Fruit fly (Drosophila melanogaster): Measurements from ENCODE around the gene Med.

The Med gene

DNA sequence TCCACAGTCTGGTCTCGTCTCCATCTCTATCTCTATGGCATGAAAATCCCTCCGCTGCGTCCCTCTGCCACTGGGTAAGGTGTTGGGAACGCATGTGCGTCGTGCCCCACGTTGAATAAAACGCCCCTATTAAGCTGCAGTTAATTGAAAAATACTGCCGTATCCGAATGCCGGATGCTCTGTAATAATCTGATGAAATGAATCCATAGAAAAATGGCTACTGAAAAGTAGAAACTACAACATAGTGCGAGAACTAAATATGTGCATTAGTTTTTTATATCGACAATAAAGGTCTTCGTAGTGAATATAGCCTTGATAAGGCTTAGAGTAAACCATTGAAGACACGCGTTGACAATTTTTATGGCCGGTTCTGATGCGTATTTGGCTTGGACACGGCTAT lies 44.1 kb upstream of the Med start (continued):
- TF ChIP-seq CG16863 (GFP tag; optimal IDR thresholded peaks at IDR 0.05) (peak; percentile 42), Rx (GFP tag; IDR thresholded peaks at IDR 0.05) (peak; percentile 40), zen2 (GFP tag; IDR thresholded peaks at IDR 0.05; ENCODE audit: partially characterized antibody) (no peak), Xrp1 (GFP tag; IDR thresholded peaks at IDR 0.05) (peak; percentile 84), Mes4 (GFP tag; optimal IDR thresholded peaks at IDR 0.05) (no peak), sisA (GFP tag; IDR thresholded peaks at IDR 0.05) (peak; percentile 75), CG12155 (GFP tag; optimal IDR thresholded peaks at IDR 0.05) (no peak), Camta (GFP tag; optimal IDR thresholded peaks at IDR 0.05) (no peak), maf-S (GFP tag; optimal IDR thresholded peaks at IDR 0.05) (no peak), Ets65A (GFP tag) (peak; percentile 9), CG10274 (GFP tag; optimal IDR thresholded peaks at IDR 0.05) (no peak), CkIIα-i1 (GFP tag; IDR thresholded peaks at IDR 0.05) (no peak), ewg (GFP tag; optimal IDR thresholded peaks at IDR 0.05) (peak; percentile 35), Antp (GFP tag; optimal IDR thresholded peaks at IDR 0.05) (peak; percentile 36), CG31365 (tag; optimal IDR thresholded peaks at IDR 0.05) (no peak), C15 (GFP tag; IDR thresholded peaks at IDR 0.05) (no peak), lbe (GFP tag; optimal IDR thresholded peaks at IDR 0.05) (no peak), z (GFP tag; IDR thresholded peaks at IDR 0.05) (no peak), Taf1 (GFP tag; IDR thresholded peaks at IDR 0.05) (no peak), B-H1 (GFP tag; IDR thresholded peaks at IDR 0.05) (0 out of 3 replicates have a peak, but pooled peaks have one; percentile 16), CG8924 (tag; optimal IDR thresholded peaks at IDR 0.05) (peak; percentile 32), Adf1 (GFP tag; IDR thresholded peaks at IDR 0.05) (no peak), Dbx (GFP tag; IDR thresholded peaks at IDR 0.05) (no peak), Eip74EF (GFP tag; optimal IDR thresholded peaks at IDR 0.05) (peak in 1 of 2 experiments; percentile 52), shn (GFP tag; optimal IDR thresholded peaks at IDR 0.05) (no peak), CG10543 (GFP tag; optimal IDR thresholded peaks at IDR 0.05) (no peak), amos (GFP tag; IDR thresholded peaks at IDR 0.05; ENCODE audit: partially characterized antibody) (no peak), ken (GFP tag; IDR thresholded peaks at IDR 0.05) (peak; percentile 74; the same call in 2 of the 3 replicates), croc (GFP tag; conservative IDR thresholded peaks at IDR 0.05) (peak; percentile 68), CG2129 (GFP tag; IDR thresholded peaks at IDR 0.05; ENCODE audit: partially characterized antibody) (no peak), rib (GFP tag; IDR thresholded peaks at IDR 0.05) (no peak), B-H2 (GFP tag; optimal IDR thresholded peaks at IDR 0.05) (no peak), CG11093 (GFP tag; IDR thresholded peaks at IDR 0.05) (no peak), CG11560 (tag; IDR thresholded peaks at IDR 0.05) (no peak), CG7987 (GFP tag; optimal IDR thresholded peaks at IDR 0.05) (no peak), fu2 (GFP tag; optimal IDR thresholded peaks at IDR 0.05) (no peak), CG2889 (GFP tag; IDR thresholded peaks at IDR 0.05) (no peak), esg (GFP tag; conservative IDR thresholded peaks at IDR 0.05) (peak; percentile 50), Hr51 (GFP tag; optimal IDR thresholded peaks at IDR 0.05) (no peak), CG7745 (tag; optimal IDR thresholded peaks at IDR 0.05) (no peak), bbx (GFP tag; IDR thresholded peaks at IDR 0.05; ENCODE audit: partially characterized antibody) (no peak), CG2202 (tag; optimal IDR thresholded peaks at IDR 0.05) (peak; percentile 40), ATbp (GFP tag; optimal IDR thresholded peaks at IDR 0.05) (peak; percentile 13), D19B (GFP tag; optimal IDR thresholded peaks at IDR 0.05) (no peak), bigmax (GFP tag; optimal IDR thresholded peaks at IDR 0.05) (no peak), Six4 (GFP tag; optimal IDR thresholded peaks at IDR 0.05) (peak; percentile 17), CG14710 (tag; optimal IDR thresholded peaks at IDR 0.05) (peak; percentile 56), Hey (tag; optimal IDR thresholded peaks at IDR 0.05) (no peak), CG2875 (GFP tag; optimal IDR thresholded peaks at IDR 0.05) (peak; percentile 40), lilli (GFP tag; optimal IDR thresholded peaks at IDR 0.05) (no peak), cwo (GFP tag; optimal IDR thresholded peaks at IDR 0.05) (no peak), CG3847 (GFP tag; IDR thresholded peaks at IDR 0.05) (no peak)
